Fruit fly (Drosophila melanogaster) whole organism, embryonic: ENCODE data around the gene CG7889.

Experiments used
- CG11723 ChIP-seq: fragments of 200-800 bp; sonication (Bioruptor generic); optimal IDR thresholded peaks from 2 replicates; lab custom pipeline; 2017; ENCODE audit warnings: missing biosample characterization, mild to moderate bottlenecking, missing genetic modification characterization
- Ets65A ChIP-seq: fragments of 200-800 bp; sonication (Bioruptor generic); peaks from one replicate; lab custom pipeline; 2016; ENCODE audit warnings: missing biosample characterization, missing genetic modification characterization
- Rx ChIP-seq: fragments of 200-800 bp; sonication (Bioruptor generic); IDR thresholded peaks from 2 replicates; pipeline ENCODE4 v1.3.6; 2022; ENCODE audit warnings: missing biosample characterization, missing genetic modification characterization
- pan ChIP-seq, 4 experiments: fragments of >200 bp in 3 of 4; fragments of 200-800 bp in 1 of 4; sonication (Bioruptor generic) in 1 of 4; optimal IDR thresholded peaks in 3 of 4; IDR thresholded peaks in 1 of 4; 2 replicates each; pipeline versions ENCODE4 v1.3.6 to Lab custom; 2017 to 2022; ENCODE audit warnings: missing biosample characterization in 2 of 4, missing genetic modification characterization in 2 of 4, mixed read lengths in 1 of 4
- vfl ChIP-seq: fragments of 200-800 bp; sonication (Bioruptor generic); optimal IDR thresholded peaks from 2 replicates; lab custom pipeline; 2016; ENCODE audit warnings: missing biosample characterization, missing genetic modification characterization
- wek ChIP-seq: fragments of 200-800 bp; sonication (Bioruptor generic); optimal IDR thresholded peaks from 3 replicates; lab custom pipeline; 2018; ENCODE audit warnings: missing biosample characterization, mild to moderate bottlenecking, missing genetic modification characterization, moderate library complexity

DNA sequence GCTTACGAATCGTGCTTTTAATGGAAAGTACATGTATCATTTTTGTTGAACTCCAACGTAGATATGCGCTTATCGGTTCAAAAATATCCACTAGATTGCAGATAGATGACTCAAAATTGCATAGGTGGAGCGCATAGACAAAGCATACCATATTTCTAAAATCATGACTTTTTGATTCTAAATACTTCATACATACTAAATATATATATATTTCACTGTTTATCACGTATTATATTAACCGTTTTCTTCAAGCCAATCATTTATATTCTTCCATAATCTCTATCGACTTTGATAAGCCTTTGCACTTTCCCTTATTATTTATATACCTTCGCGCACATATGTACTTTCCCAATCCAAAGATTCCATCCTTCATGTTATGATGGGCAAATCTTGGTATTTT, 31.4 kb upstream of the CG7889 start, which contains the start of gene CG14195:
- TF ChIP-seq pan (optimal IDR thresholded peaks at IDR 0.05; lab: Kevin White, UChicago) (no peak), pan (GFP tag; optimal IDR thresholded peaks at IDR 0.05 in 1 of 2, IDR thresholded peaks at IDR 0.05 in 1 of 2) (no peak), CG11723 (GFP tag; lab: Kevin White, UChicago) (no peak), Ets65A (GFP tag; lab: Kevin White, UChicago) (no peak), Rx (GFP tag; lab: Robert Waterston, UW) (no peak), wek (GFP tag; lab: Kevin White, UChicago) (no peak), vfl (GFP tag; lab: Kevin White, UChicago) (no peak)
